Worm (Caenorhabditis elegans): ENCODE measurements around the gene sli-1.

sli-1 gene

ce11 chrX:768061-768646 is 42.4 kb upstream of the sli-1 start, which contains the start of the genes trap-2 and ile-2 (continued):
- TF ChIP-seq ahr-1 (tag; optimal IDR thresholded peaks at IDR 0.05) (no peak), ceh-14 (tag; optimal IDR thresholded peaks at IDR 0.05) (peak; percentile 70), hlh-30 (tag; optimal IDR thresholded peaks at IDR 0.05; ENCODE audit: insufficient read depth) (peak; percentile 76), ceh-6 (GFP tag; optimal IDR thresholded peaks at IDR 0.05) (no peak), ets-4 (tag; optimal IDR thresholded peaks at IDR 0.05) (peak; percentile 15), fkh-10 (GFP tag; optimal IDR thresholded peaks at IDR 0.05) (no peak), hlh-8 (tag; optimal IDR thresholded peaks at IDR 0.05) (no peak), ceh-34 (tag; optimal IDR thresholded peaks at IDR 0.05) (peak; percentile 69), fax-1 (tag; optimal IDR thresholded peaks at IDR 0.05) (no peak), odd-2 (tag; optimal IDR thresholded peaks at IDR 0.05) (no peak), madf-2 (tag; optimal IDR thresholded peaks at IDR 0.05) (no peak), T23F11.4 (GFP tag; optimal IDR thresholded peaks at IDR 0.05) (no peak), ttx-3 (tag; optimal IDR thresholded peaks at IDR 0.05) (peak; percentile 7), tbx-7 (tag; optimal IDR thresholded peaks at IDR 0.05) (no peak), pros-1 (tag; optimal IDR thresholded peaks at IDR 0.05) (peak; percentile 67), ama-1 (optimal IDR thresholded peaks at IDR 0.05) (no peak), ceh-9 (tag; optimal IDR thresholded peaks at IDR 0.05) (no peak)

- TF ChIP-seq ceh-14 (tag; optimal IDR thresholded peaks at IDR 0.05) (peak; percentile 2), hlh-13 (GFP tag; optimal IDR thresholded peaks at IDR 0.05) (no peak), ceh-9 (tag; optimal IDR thresholded peaks at IDR 0.05) (no peak)
Measured at ce11 chrX:763452-763851, 37.7 kb upstream of the sli-1 start, which contains the start of gene dyf-11. TSS of gene dyf-11 (plus strand) at chrX:763752.

ce11 chrX:760579-760978 is 34.8 kb upstream of the sli-1 start:
- TF ChIP-seq ceh-31 (tag; optimal IDR thresholded peaks at IDR 0.05) = peak; percentile 9
- no peak for TF ChIP-seq hlh-13 (GFP tag; optimal IDR thresholded peaks at IDR 0.05)
- TF ChIP-seq unc-86 (tag; optimal IDR thresholded peaks at IDR 0.05) = peak; percentile 60
- TF ChIP-seq sox-4 (tag; optimal IDR thresholded peaks at IDR 0.05) = peak; percentile 20
- TF ChIP-seq nfya-1 (tag; optimal IDR thresholded peaks at IDR 0.05) = peak; percentile 38
- TF ChIP-seq ceh-19 (GFP tag; optimal IDR thresholded peaks at IDR 0.05) = peak; percentile 9
- TF ChIP-seq unc-42 (tag; optimal IDR thresholded peaks at IDR 0.05) = peak; percentile 42
- TF ChIP-seq syd-9 (tag; optimal IDR thresholded peaks at IDR 0.05) = no peak
- no peak for TF ChIP-seq eyg-1 (tag; optimal IDR thresholded peaks at IDR 0.05)
- peak; percentile 40 for TF ChIP-seq ceh-48 (tag; optimal IDR thresholded peaks at IDR 0.05)

- no peak for TF ChIP-seq ceh-30 (tag; optimal IDR thresholded peaks at IDR 0.05)
Measured at ce11 chrX:759634-760033, 33.9 kb upstream of the sli-1 start, which contains the start of gene aex-3. TSS of gene aex-3 (minus strand) at chrX:759734.

- no peak for TF ChIP-seq syd-9 (tag; optimal IDR thresholded peaks at IDR 0.05)
- no peak for TF ChIP-seq ceh-24 (tag; optimal IDR thresholded peaks at IDR 0.05)
- no peak for TF ChIP-seq ceh-6 (GFP tag; optimal IDR thresholded peaks at IDR 0.05)
- TF ChIP-seq pat-9 (tag; optimal IDR thresholded peaks at IDR 0.05) = no peak
- TF ChIP-seq gmeb-2 (tag; optimal IDR thresholded peaks at IDR 0.05) = no peak
- TF ChIP-seq madf-2 (tag; optimal IDR thresholded peaks at IDR 0.05) = no peak
- TF ChIP-seq ceh-19 (GFP tag; optimal IDR thresholded peaks at IDR 0.05) = no peak
- no peak for TF ChIP-seq C08G9.2 (tag; optimal IDR thresholded peaks at IDR 0.05)
- TF ChIP-seq fkh-10 (GFP tag; optimal IDR thresholded peaks at IDR 0.05) = no peak
- no peak for TF ChIP-seq C38D4.7 (GFP tag; optimal IDR thresholded peaks at IDR 0.05)
- TF ChIP-seq elt-4 (tag; optimal IDR thresholded peaks at IDR 0.05) = no peak
- TF ChIP-seq Y22D7AL.16 (tag; optimal IDR thresholded peaks at IDR 0.05) = no peak
- TF ChIP-seq mec-3 (tag; optimal IDR thresholded peaks at IDR 0.05; ENCODE audit: borderline replicate concordance) = no peak
- TF ChIP-seq hlh-15 (tag; optimal IDR thresholded peaks at IDR 0.05) = no peak
- TF ChIP-seq dve-1 (tag; optimal IDR thresholded peaks at IDR 0.05) = no peak
- no peak for TF ChIP-seq pag-3 (tag; optimal IDR thresholded peaks at IDR 0.05; ENCODE audit: borderline replicate concordance)
- no peak for TF ChIP-seq che-1 (tag; optimal IDR thresholded peaks at IDR 0.05)
- TF ChIP-seq ceh-9 (tag; optimal IDR thresholded peaks at IDR 0.05) = no peak
- no peak for TF ChIP-seq ttx-3 (tag; optimal IDR thresholded peaks at IDR 0.05)
- no peak for TF ChIP-seq sdc-2 (tag; optimal IDR thresholded peaks at IDR 0.05)
Measured at ce11 chrX:748319-748718, 22.6 kb upstream of the sli-1 start.

All from whole organism, late embryonic.